Worm (Caenorhabditis elegans) whole organism, L3 larva: Measurements from ENCODE around the gene C40C9.3.

ENCODE experiments used
- ama-1 ChIP-seq: fragments of 150-350 bp; optimal IDR thresholded peaks from 2 replicates; lab custom pipeline; 2018
- ceh-16 ChIP-seq: sonication (generic microtip); optimal IDR thresholded peaks from 2 replicates; lab custom pipeline; 2017; ENCODE audit warnings: missing biosample characterization, missing genetic modification characterization
- ceh-28 ChIP-seq: fragments of 150-350 bp; optimal IDR thresholded peaks from 2 replicates; lab custom pipeline; 2014; ENCODE audit warnings: missing biosample characterization, missing genetic modification reagents, missing genetic modification characterization
- ceh-82 ChIP-seq: fragments of 150-350 bp; optimal IDR thresholded peaks from 2 replicates; lab custom pipeline; 2014; ENCODE audit warnings: missing biosample characterization, missing genetic modification characterization
- ceh-9 ChIP-seq: sonication (generic microtip); optimal IDR thresholded peaks from 2 replicates; lab custom pipeline; 2018; ENCODE audit warnings: missing biosample characterization, missing genetic modification characterization
- daf-12 ChIP-seq: fragments of 150-350 bp; optimal IDR thresholded peaks from 2 replicates; lab custom pipeline; 2014; ENCODE audit warnings: missing biosample characterization, missing genetic modification reagents, missing genetic modification characterization
- egl-5 ChIP-seq: fragments of 150-350 bp; optimal IDR thresholded peaks from 2 replicates; lab custom pipeline; 2017; ENCODE audit warnings: missing biosample characterization, missing genetic modification reagents, missing genetic modification characterization, inconsistent platforms
- elt-1 ChIP-seq: fragments of 150-350 bp; optimal IDR thresholded peaks from 2 replicates; lab custom pipeline; 2014; ENCODE audit warnings: missing biosample characterization, missing genetic modification characterization
- eor-1 ChIP-seq, 2 experiments: fragments of 150-350 bp; optimal IDR thresholded peaks; 2 replicates each; lab custom pipeline; 2014 to 2018; ENCODE audit warnings: missing biosample characterization in 2 of 2, missing genetic modification characterization in 2 of 2
- fkh-10 ChIP-seq: sonication (generic microtip); optimal IDR thresholded peaks from 2 replicates; lab custom pipeline; 2017; ENCODE audit warnings: missing biosample characterization, missing genetic modification reagents, missing genetic modification characterization
- fos-1 ChIP-seq: fragments of 150-350 bp; optimal IDR thresholded peaks from 2 replicates; lab custom pipeline; 2014; ENCODE audit warnings: missing biosample characterization, missing genetic modification characterization
- lin-15B ChIP-seq: fragments of 150-350 bp; optimal IDR thresholded peaks from 2 replicates; lab custom pipeline; 2014; ENCODE audit warnings: missing biosample characterization, missing genetic modification characterization
- mdl-1 ChIP-seq: fragments of 150-350 bp; optimal IDR thresholded peaks from 2 replicates; lab custom pipeline; 2014; ENCODE audit warnings: missing biosample characterization, missing genetic modification characterization
- mml-1 ChIP-seq: fragments of 150-350 bp; sonication (generic microtip); optimal IDR thresholded peaks from 3 replicates; lab custom pipeline; 2014; ENCODE audit warnings: missing biosample characterization, missing genetic modification characterization
- nfya-1 ChIP-seq: sonication (generic microtip); optimal IDR thresholded peaks from 2 replicates; lab custom pipeline; 2017; ENCODE audit warnings: missing genetic modification characterization, mild to moderate bottlenecking, missing compliant biosample characterization, antibody characterized with exemption, moderate library complexity; ENCODE audit not compliant: insufficient read depth
- nhr-237 ChIP-seq: fragments of 150-350 bp; optimal IDR thresholded peaks from 2 replicates; lab custom pipeline; 2014; ENCODE audit warnings: missing biosample characterization, missing genetic modification characterization
- nhr-25 ChIP-seq: sonication (generic microtip); optimal IDR thresholded peaks from 2 replicates; lab custom pipeline; 2017; ENCODE audit warnings: missing biosample characterization, missing genetic modification characterization
- nhr-28 ChIP-seq: fragments of 150-350 bp; optimal IDR thresholded peaks from 2 replicates; lab custom pipeline; 2014; ENCODE audit warnings: missing biosample characterization, missing genetic modification characterization
- nhr-43 ChIP-seq: sonication (generic microtip); optimal IDR thresholded peaks from 2 replicates; lab custom pipeline; 2016; ENCODE audit warnings: mild to moderate bottlenecking, missing genetic modification characterization, missing compliant biosample characterization; ENCODE audit not compliant: poor library complexity, severe bottlenecking
- nhr-67 ChIP-seq: fragments of 150-350 bp; optimal IDR thresholded peaks from 2 replicates; lab custom pipeline; 2014; ENCODE audit warnings: missing biosample characterization, missing genetic modification characterization
- nhr-76 ChIP-seq: fragments of 150-350 bp; sonication (generic microtip); optimal IDR thresholded peaks from 5 replicates; lab custom pipeline; 2014; ENCODE audit warnings: missing biosample characterization, missing genetic modification characterization
- skn-1 ChIP-seq: fragments of 150-350 bp; optimal IDR thresholded peaks from 2 replicates; lab custom pipeline; 2014; ENCODE audit warnings: missing biosample characterization, missing genetic modification characterization
- snpc-4 ChIP-seq: fragments of 150-350 bp; optimal IDR thresholded peaks from 2 replicates; lab custom pipeline; 2014; ENCODE audit warnings: missing biosample characterization, missing genetic modification characterization
- tbx-2 ChIP-seq: sonication (generic microtip); optimal IDR thresholded peaks from 2 replicates; lab custom pipeline; 2016; ENCODE audit warnings: mild to moderate bottlenecking, missing genetic modification characterization, missing compliant biosample characterization
- unc-39 ChIP-seq: sonication (generic microtip); optimal IDR thresholded peaks from 4 replicates; lab custom pipeline; 2017; ENCODE audit warnings: missing biosample characterization, missing genetic modification characterization
- zag-1 ChIP-seq: fragments of 150-350 bp; optimal IDR thresholded peaks from 2 replicates; lab custom pipeline; 2014; ENCODE audit warnings: missing biosample characterization, missing genetic modification characterization
- ztf-11 ChIP-seq: fragments of 150-350 bp; optimal IDR thresholded peaks from 2 replicates; lab custom pipeline; 2014; ENCODE audit warnings: missing biosample characterization, missing genetic modification characterization

The C40C9.3 gene

DNA sequence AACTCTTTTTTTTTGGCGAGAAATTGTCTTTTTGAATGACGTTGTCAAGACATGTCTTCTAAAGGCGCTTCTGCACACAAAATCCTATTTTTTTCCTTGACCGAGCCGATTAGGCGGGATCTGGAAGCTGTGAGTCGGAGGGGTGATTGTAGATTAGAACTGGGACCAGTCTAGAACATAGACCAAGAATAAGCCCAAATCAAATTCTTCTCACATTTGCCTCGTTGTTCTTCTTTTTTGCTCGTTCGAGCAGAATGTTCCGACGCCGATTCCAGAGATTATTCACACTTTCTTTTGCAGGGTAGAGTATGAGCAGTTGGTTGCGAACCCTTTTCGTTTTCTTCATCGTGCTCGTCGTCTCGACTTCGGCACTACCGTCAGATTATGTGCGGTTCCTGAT lies 28.8 kb upstream of the C40C9.3 start, which contains the start of gene nlp-53:
TSS of gene nlp-53 (plus strand) at position 301 of the 400 bp plus-strand sequence.
- no peak for TF ChIP-seq tbx-2 (tag; lab: Kevin White, UChicago)
- TF ChIP-seq eor-1 (tag; optimal IDR thresholded peaks at IDR 0.05; lab: Kevin White, UChicago) = no peak
- TF ChIP-seq, all 47 proteins: peak for 0

ce11 chrX:13621628-13622027 lies 25.8 kb upstream of the C40C9.3 start, which contains the start of gene Y12A6A.1:
Y12A6A.1 (minus strand) TSS chrX:13621728.
- TF ChIP-seq lin-15B (tag; lab: Kevin White, UChicago) (no peak), nhr-237 (tag; lab: Kevin White, UChicago) (no peak), snpc-4 (tag; lab: Kevin White, UChicago) (no peak)

ce11 chrX:13631122-13631672 lies 16.2 kb upstream of the C40C9.3 start, which contains the start of gene nlg-1:
nlg-1 (minus strand) TSS chrX:13631172.
- no peak for TF ChIP-seq nhr-76 (tag; lab: Kevin White, UChicago)
- TF ChIP-seq mdl-1 (tag; lab: Kevin White, UChicago) = no peak
- no peak for TF ChIP-seq elt-1
- peak; percentile 59 for TF ChIP-seq fkh-10 (GFP tag; lab: Kevin White, UChicago)

- TF ChIP-seq fos-1 (tag; lab: Kevin White, UChicago) = no peak
- TF ChIP-seq egl-5 (tag; lab: Kevin White, UChicago) = peak; percentile 49
- no peak for TF ChIP-seq nfya-1 (tag; lab: Kevin White, UChicago)
- TF ChIP-seq, all 47 proteins: peak for 1
These were observed 15.2 kb upstream of the C40C9.3 start for ce11 chrX:13632245-13632644.

ce11 chrX:13633032-13633431 lies 14.4 kb upstream of the C40C9.3 start:
- TF ChIP-seq mml-1 (tag; lab: Kevin White, UChicago) = no peak
- peak; percentile 48 for TF ChIP-seq snpc-4 (tag; lab: Kevin White, UChicago)

- TF ChIP-seq ceh-28 = no peak
- TF ChIP-seq fkh-10 (GFP tag; lab: Kevin White, UChicago) = peak; percentile 19
These were observed 13.4 kb upstream of the C40C9.3 start for ce11 chrX:13633876-13634479.

DNA sequence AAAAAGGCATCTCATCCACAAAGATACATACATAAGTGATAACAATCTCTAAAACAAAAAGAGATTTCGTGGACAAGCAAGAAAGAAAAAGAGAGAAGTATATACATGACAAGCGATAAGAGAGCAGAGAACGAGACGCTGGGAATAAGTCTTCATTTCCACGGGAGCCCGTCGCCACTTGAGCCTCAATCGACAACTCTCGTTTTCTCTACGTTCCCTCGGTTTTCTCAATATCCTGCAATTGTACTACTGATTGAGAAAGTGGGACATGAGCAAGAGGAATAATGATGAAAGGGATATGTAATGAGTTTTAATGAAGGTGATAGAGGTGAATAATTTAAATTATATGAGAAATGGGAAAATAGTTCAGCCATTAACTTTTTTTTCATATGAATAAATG lies 9.9 kb upstream of the C40C9.3 start:
- TF ChIP-seq mdl-1 (tag; lab: Kevin White, UChicago) = no peak
- TF ChIP-seq nhr-76 (tag; lab: Kevin White, UChicago) = no peak
- no peak for TF ChIP-seq ztf-11 (tag; lab: Kevin White, UChicago)
- no peak for TF ChIP-seq unc-39 (tag; lab: Kevin White, UChicago)

- TF ChIP-seq egl-5 (tag; lab: Kevin White, UChicago) (peak; percentile 85), daf-12 (tag; lab: Kevin White, UChicago) (no peak)
- TF ChIP-seq, all 47 proteins: peak for 1
These were observed 8.9 kb upstream of the C40C9.3 start for ce11 chrX:13638351-13638958.

DNA sequence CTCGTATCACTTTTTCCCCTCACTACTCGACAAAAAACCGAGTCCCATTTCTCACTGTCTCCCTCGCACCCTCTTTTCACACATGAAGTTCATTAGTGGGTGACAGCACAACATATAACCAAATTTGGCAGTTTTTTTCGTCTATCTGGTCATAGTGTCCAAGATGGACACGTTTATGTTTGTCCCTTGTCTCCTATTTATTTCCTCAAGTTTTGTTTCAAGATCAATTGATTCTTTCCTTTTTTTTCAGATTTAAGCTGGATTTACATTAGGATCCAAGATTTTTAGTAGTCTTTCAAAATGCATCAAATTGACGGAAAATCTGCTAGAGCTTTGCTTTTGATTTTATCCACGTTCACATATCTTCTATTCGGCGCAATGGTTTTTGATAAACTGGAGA lies 7.8 kb upstream of the C40C9.3 start, which contains the start of gene twk-20:
TSS of gene twk-20 (plus strand) at position 301 of the 400 bp plus-strand sequence.
- TF ChIP-seq ama-1 (no peak), ceh-16 (tag; lab: Kevin White, UChicago) (no peak), nhr-67 (no peak), ceh-9 (tag; lab: Kevin White, UChicago) (no peak), ceh-82 (tag; lab: Kevin White, UChicago) (no peak), zag-1 (tag; lab: Kevin White, UChicago) (no peak), mml-1 (tag; lab: Kevin White, UChicago) (no peak), eor-1 (tag; optimal IDR thresholded peaks at IDR 0.05; lab: Kevin White, UChicago) (no peak), skn-1 (tag; lab: Kevin White, UChicago) (no peak), nhr-25 (tag; lab: Kevin White, UChicago) (no peak), lin-15B (tag; lab: Kevin White, UChicago) (no peak), daf-12 (tag; lab: Kevin White, UChicago) (no peak), nhr-28 (no peak), nhr-43 (tag; lab: Kevin White, UChicago) (no peak), tbx-2 (tag; lab: Kevin White, UChicago) (no peak), nhr-237 (tag; lab: Kevin White, UChicago) (no peak), fos-1 (tag; lab: Kevin White, UChicago) (no peak), unc-39 (tag; lab: Kevin White, UChicago) (no peak)
